Worm (Caenorhabditis elegans) whole organism, L1 larva: ENCODE results near the gene ZK228.13.

Source experiments
- C04F5.9 ChIP-seq: sonication (generic microtip); optimal IDR thresholded peaks from 2 replicates; lab custom pipeline; 2016; ENCODE audit warnings: missing genetic modification characterization, missing compliant biosample characterization
- F16B12.6 ChIP-seq: fragments of 150-350 bp; optimal IDR thresholded peaks from 2 replicates; lab custom pipeline; 2014; ENCODE audit warnings: missing biosample characterization, missing genetic modification characterization
- Y116A8C.19 ChIP-seq: sonication (generic microtip); optimal IDR thresholded peaks from 2 replicates; lab custom pipeline; 2016; ENCODE audit warnings: missing compliant biosample characterization, missing genetic modification characterization, borderline replicate concordance
- alr-1 ChIP-seq: fragments of 200-800 bp; sonication (Bioruptor generic); optimal IDR thresholded peaks from 2 replicates; lab custom pipeline; 2018; ENCODE audit warnings: borderline replicate concordance, mild to moderate bottlenecking, missing genetic modification characterization, missing compliant biosample characterization
- ama-1 ChIP-seq: fragments of 150-350 bp; optimal IDR thresholded peaks from 2 replicates; lab custom pipeline; 2014
- ceh-63 ChIP-seq: fragments of 200-800 bp; sonication (Bioruptor generic); optimal IDR thresholded peaks from 2 replicates; lab custom pipeline; 2018; ENCODE audit warnings: mild to moderate bottlenecking, missing genetic modification characterization, missing compliant biosample characterization
- ceh-82 ChIP-seq, 3 experiments: fragments of 150-350 bp in 1 of 3; sonication (generic microtip) in 2 of 3; optimal IDR thresholded peaks; 2 replicates each; lab custom pipeline; 2014 to 2017; ENCODE audit warnings: missing biosample characterization in 3 of 3, missing genetic modification characterization in 3 of 3
- efl-1 ChIP-seq, 4 experiments: fragments of 150-350 bp; optimal IDR thresholded peaks in 3 of 4; peaks in 1 of 4; 1 replicate in 1 of 4; 2 replicates in 3 of 4; lab custom pipeline; 2014; ENCODE audit warnings: missing biosample characterization in 2 of 4, missing genetic modification characterization in 2 of 4, missing genetic modification reagents in 2 of 4
- elt-2 ChIP-seq: sonication (generic microtip); optimal IDR thresholded peaks from 2 replicates; lab custom pipeline; 2016; ENCODE audit warnings: missing genetic modification characterization, mild to moderate bottlenecking, inconsistent platforms, missing compliant biosample characterization, missing genetic modification reagents
- ets-5 ChIP-seq: fragments of 200-800 bp; sonication (Bioruptor generic); IDR thresholded peaks from 2 replicates; pipeline ENCODE4 v1.3.6; 2022; ENCODE audit warnings: missing genetic modification characterization, missing compliant biosample characterization
- fkh-4 ChIP-seq: sonication (generic microtip); optimal IDR thresholded peaks from 2 replicates; lab custom pipeline; 2016; ENCODE audit warnings: missing compliant biosample characterization, missing genetic modification characterization, borderline replicate concordance
- fos-1 ChIP-seq: fragments of 150-350 bp; optimal IDR thresholded peaks from 2 replicates; lab custom pipeline; 2014; ENCODE audit warnings: missing biosample characterization, missing genetic modification characterization
- grh-1 ChIP-seq: fragments of 200-800 bp; sonication (Bioruptor generic); IDR thresholded peaks from 2 replicates; pipeline ENCODE4 v1.3.6; 2022; ENCODE audit warnings: missing genetic modification reagents, missing genetic modification characterization, missing compliant biosample characterization
- isw-1 ChIP-seq: fragments of 200-800 bp; sonication (Bioruptor generic); IDR thresholded peaks from 2 replicates; pipeline ENCODE4 v1.3.6; 2022; ENCODE audit warnings: missing genetic modification characterization, missing compliant biosample characterization
- lin-13 ChIP-seq: fragments of 150-350 bp; optimal IDR thresholded peaks from 2 replicates; lab custom pipeline; 2014; ENCODE audit warnings: missing biosample characterization, missing genetic modification reagents, missing genetic modification characterization
- lin-15B ChIP-seq: fragments of 150-350 bp; sonication (generic microtip); optimal IDR thresholded peaks from 3 replicates; lab custom pipeline; 2014; ENCODE audit warnings: missing biosample characterization, missing genetic modification characterization
- lin-35 ChIP-seq, 2 experiments: fragments of 150-350 bp; optimal IDR thresholded peaks; 2 replicates each; lab custom pipeline; 2014; ENCODE audit warnings: missing biosample characterization in 2 of 2, missing genetic modification characterization in 2 of 2, missing genetic modification reagents in 2 of 2
- lir-3 ChIP-seq: sonication (generic microtip); optimal IDR thresholded peaks from 2 replicates; lab custom pipeline; 2016; ENCODE audit warnings: mild to moderate bottlenecking, missing genetic modification characterization, moderate library complexity, missing compliant biosample characterization; ENCODE audit not compliant: poor library complexity
- mab-9 ChIP-seq: fragments of 200-800 bp; sonication (Bioruptor generic); IDR thresholded peaks from 2 replicates; pipeline ENCODE4 v1.3.6; 2022; ENCODE audit warnings: missing genetic modification reagents, missing genetic modification characterization, missing compliant biosample characterization
- mep-1 ChIP-seq: fragments of 150-350 bp; optimal IDR thresholded peaks from 2 replicates; lab custom pipeline; 2014; ENCODE audit warnings: missing biosample characterization, missing genetic modification characterization
- nhr-11 ChIP-seq: fragments of 150-350 bp; optimal IDR thresholded peaks from 2 replicates; lab custom pipeline; 2014; ENCODE audit warnings: missing biosample characterization, missing genetic modification characterization
- nhr-76 ChIP-seq: sonication (generic microtip); optimal IDR thresholded peaks from 2 replicates; lab custom pipeline; 2017; ENCODE audit warnings: missing biosample characterization, missing genetic modification characterization
- nhr-77 ChIP-seq: fragments of 150-350 bp; optimal IDR thresholded peaks from 2 replicates; lab custom pipeline; 2014; ENCODE audit warnings: missing biosample characterization, missing genetic modification characterization
- nhr-85 ChIP-seq: sonication (generic microtip); peaks from one replicate; lab custom pipeline; 2016; ENCODE audit warnings: missing genetic modification characterization, inconsistent platforms, missing compliant biosample characterization
- nhr-90 ChIP-seq: sonication (generic microtip); optimal IDR thresholded peaks from 2 replicates; lab custom pipeline; 2016; ENCODE audit warnings: mild to moderate bottlenecking, missing genetic modification characterization, missing compliant biosample characterization; ENCODE audit not compliant: poor library complexity
- pax-3 ChIP-seq: fragments of 200-800 bp; sonication (Bioruptor generic); optimal IDR thresholded peaks from 2 replicates; lab custom pipeline; 2018; ENCODE audit warnings: mild to moderate bottlenecking, missing genetic modification characterization, moderate library complexity, missing compliant biosample characterization
- skn-1 ChIP-seq: fragments of 150-350 bp; optimal IDR thresholded peaks from 2 replicates; lab custom pipeline; 2014; ENCODE audit warnings: missing biosample characterization, missing genetic modification characterization
- sptf-1 ChIP-seq: fragments of 150-350 bp; optimal IDR thresholded peaks from 2 replicates; lab custom pipeline; 2014; ENCODE audit warnings: missing biosample characterization, missing genetic modification characterization
- sup-37 ChIP-seq: fragments of 200-800 bp; sonication (Bioruptor generic); optimal IDR thresholded peaks from 2 replicates; lab custom pipeline; 2018; ENCODE audit warnings: mild to moderate bottlenecking, missing genetic modification characterization, missing compliant biosample characterization
- swsn-7 ChIP-seq: sonication (generic microtip); optimal IDR thresholded peaks from 2 replicates; lab custom pipeline; 2016; ENCODE audit warnings: missing genetic modification characterization, missing compliant biosample characterization
- tlp-1 ChIP-seq: fragments of 150-350 bp; optimal IDR thresholded peaks from 2 replicates; lab custom pipeline; 2014; ENCODE audit warnings: missing biosample characterization, missing genetic modification characterization
- unc-130 ChIP-seq: fragments of 150-350 bp; optimal IDR thresholded peaks from 2 replicates; lab custom pipeline; 2017; ENCODE audit warnings: missing biosample characterization, missing genetic modification characterization, inconsistent platforms
- unc-98 ChIP-seq: fragments of 200-800 bp; sonication (Bioruptor generic); IDR thresholded peaks from 2 replicates; pipeline ENCODE4 v1.3.6; 2022; ENCODE audit warnings: missing genetic modification characterization, missing compliant biosample characterization
- xbp-1 ChIP-seq: sonication (generic microtip); optimal IDR thresholded peaks from 2 replicates; lab custom pipeline; 2016; ENCODE audit warnings: missing genetic modification characterization, missing compliant biosample characterization
- zip-4 ChIP-seq: fragments of 200-800 bp; sonication (Bioruptor generic); optimal IDR thresholded peaks from 2 replicates; lab custom pipeline; 2018; ENCODE audit warnings: mild to moderate bottlenecking, missing genetic modification characterization, moderate library complexity, missing compliant biosample characterization
- ztf-11 ChIP-seq, 2 experiments: sonication (generic microtip); optimal IDR thresholded peaks; 2 replicates each; lab custom pipeline; 2016 to 2017; ENCODE audit warnings: missing genetic modification characterization in 2 of 2, missing biosample characterization in 1 of 2, missing compliant biosample characterization in 1 of 2
- ztf-4 ChIP-seq: fragments of 150-350 bp; optimal IDR thresholded peaks from 2 replicates; lab custom pipeline; 2014; ENCODE audit warnings: missing biosample characterization, missing genetic modification characterization

Gene ZK228.13

ce11 chrV:18468097-18468496 lies at the start of gene ZK228.13:
ZK228.13 (minus strand) TSS chrV:18468197.
- TF ChIP-seq fos-1 (tag; lab: Kevin White, UChicago) (no peak), ets-5 (no peak), sup-37 (no peak), pax-3 (tag; lab: Kevin White, UChicago) (no peak), efl-1 (optimal IDR thresholded peaks at IDR 0.05; lab: Kevin White, UChicago) (no peak), efl-1 (GFP tag; optimal IDR thresholded peaks at IDR 0.05 in 1 of 2; lab: Kevin White, UChicago) (no peak), nhr-77 (no peak), Y116A8C.19 (no peak), lir-3 (no peak), ztf-4 (tag; lab: Kevin White, UChicago) (no peak), sptf-1 (no peak), mab-9 (no peak)

- TF ChIP-seq alr-1 (tag; lab: Kevin White, UChicago): no peak
- TF ChIP-seq F16B12.6 (tag; lab: Kevin White, UChicago): no peak
- TF ChIP-seq efl-1 (optimal IDR thresholded peaks at IDR 0.05; lab: Kevin White, UChicago): no peak
- TF ChIP-seq efl-1 (GFP tag; optimal IDR thresholded peaks at IDR 0.05 in 1 of 2; lab: Kevin White, UChicago): peak in 1 of 2 experiments; percentile 84
- TF ChIP-seq ceh-63 (GFP tag; lab: Kevin White, UChicago): no peak
- no peak for TF ChIP-seq ama-1 (lab: Kevin White, UChicago)
- TF ChIP-seq ztf-11 (tag; optimal IDR thresholded peaks at IDR 0.05; lab: Kevin White, UChicago): no peak
- peak in 1 of 2 experiments; percentile 11 for TF ChIP-seq lin-35 (GFP tag; optimal IDR thresholded peaks at IDR 0.05; lab: Kevin White, UChicago)
- TF ChIP-seq mab-9: no peak
- no peak for TF ChIP-seq nhr-85 (tag; lab: Kevin White, UChicago)
- no peak for TF ChIP-seq unc-130
- TF ChIP-seq lin-15B: no peak
- no peak for TF ChIP-seq fkh-4 (tag; lab: Kevin White, UChicago)
- TF ChIP-seq skn-1 (tag; lab: Kevin White, UChicago): no peak
- no peak for TF ChIP-seq swsn-7 (tag; lab: Kevin White, UChicago)
- no peak for TF ChIP-seq nhr-90 (tag; lab: Kevin White, UChicago)
- TF ChIP-seq lir-3: no peak
- TF ChIP-seq zip-4: no peak
- TF ChIP-seq tlp-1: peak; percentile 34
- no peak for TF ChIP-seq xbp-1 (tag; lab: Kevin White, UChicago)
- TF ChIP-seq elt-2 (tag; lab: Kevin White, UChicago): peak; percentile 95
- TF ChIP-seq isw-1 (GFP tag; lab: Robert Waterston, UW): no peak
- no peak for TF ChIP-seq mep-1 (tag; lab: Kevin White, UChicago)
- no peak for TF ChIP-seq unc-98 (GFP tag; lab: Robert Waterston, UW)
- no peak for TF ChIP-seq nhr-11 (tag; lab: Kevin White, UChicago)
- no peak for TF ChIP-seq lin-13 (GFP tag; lab: Kevin White, UChicago)
- TF ChIP-seq nhr-76: no peak
- no peak for TF ChIP-seq ztf-4 (tag; lab: Kevin White, UChicago)
- TF ChIP-seq sptf-1: no peak
- no peak for TF ChIP-seq C04F5.9 (tag; lab: Kevin White, UChicago)
- TF ChIP-seq ceh-82 (tag; optimal IDR thresholded peaks at IDR 0.05; lab: Kevin White, UChicago): no peak
- TF ChIP-seq, all 84 proteins: peak for 4
Measured at ce11 chrV:18516496-18516895, 48.5 kb upstream of the ZK228.13 start, which contains the start of gene hmit-1.1. hmit-1.1 (plus strand) TSS chrV:18516789.

- no peak for TF ChIP-seq tlp-1
- no peak for TF ChIP-seq efl-1 (optimal IDR thresholded peaks at IDR 0.05; lab: Kevin White, UChicago)
- peak in 1 of 2 experiments; percentile 69 for TF ChIP-seq efl-1 (GFP tag; optimal IDR thresholded peaks at IDR 0.05 in 1 of 2; lab: Kevin White, UChicago)
Measured at ce11 chrV:18511847-18512246, 43.9 kb upstream of the ZK228.13 start.

ce11 chrV:18508564-18508963 lies 40.6 kb upstream of the ZK228.13 start, which contains the start of gene Y51A2D.1:
Y51A2D.1 (plus strand) TSS chrV:18508864.
- TF ChIP-seq ztf-11 (tag; optimal IDR thresholded peaks at IDR 0.05; lab: Kevin White, UChicago): no peak
- TF ChIP-seq ceh-63 (GFP tag; lab: Kevin White, UChicago): no peak
- no peak for TF ChIP-seq tlp-1
- TF ChIP-seq grh-1 (GFP tag; lab: Robert Waterston, UW): no peak
